Fruit fly (Drosophila melanogaster): ENCODE measurements around the gene mRpL23.

dm6 chr3L:2421138-2421537, 47.6 kb upstream of the mRpL23 start:
- no peak for TF ChIP-seq Sin3A (optimal IDR thresholded peaks at IDR 0.05)
- no peak for TF ChIP-seq psq (optimal IDR thresholded peaks at IDR 0.05)
- TF ChIP-seq h (optimal IDR thresholded peaks at IDR 0.05), result no peak
- no peak for TF ChIP-seq insv (optimal IDR thresholded peaks at IDR 0.05)
- TF ChIP-seq Myc (optimal IDR thresholded peaks at IDR 0.05), result no peak
- TF ChIP-seq ttk (optimal IDR thresholded peaks at IDR 0.05), result no peak

Data from Kc167 (cell line).